Worm (Caenorhabditis elegans): ENCODE measurements around the gene Y57G11C.36.
A peak's percentile ranks its signal among the peaks of the same experiment; 100 is the strongest.
"Not testable (repeated sequence)": the region's sequence is repeated elsewhere in the genome, so short reads cannot be mapped to it uniquely, and the experiment has no call there.

Gene Y57G11C.36

ce11 chrIV:14793900-14794624 is 20.5 kb upstream of the Y57G11C.36 start:
- TF ChIP-seq ztf-23 (GFP tag; IDR thresholded peaks at IDR 0.05) (no peak), ztf-29 (GFP tag; IDR thresholded peaks at IDR 0.05) (peak; percentile 78; the same call in 1 of the 2 replicates), klf-2 (GFP tag; conservative IDR thresholded peaks at IDR 0.05) (no peak), tab-1 (GFP tag; IDR thresholded peaks at IDR 0.05) (no peak), med-1 (GFP tag; optimal IDR thresholded peaks at IDR 0.05; ENCODE audit: insufficient read depth) (no peak), ref-1 (GFP tag; conservative IDR thresholded peaks at IDR 0.05) (no peak), T22C8.4 (GFP tag; IDR thresholded peaks at IDR 0.05) (peak; percentile 86), cog-1 (tag; optimal IDR thresholded peaks at IDR 0.05) (peak; percentile 54), flt-1 (GFP tag; IDR thresholded peaks at IDR 0.05) (no peak)

- TF ChIP-seq ref-1 (GFP tag; conservative IDR thresholded peaks at IDR 0.05) (no peak), ztf-23 (GFP tag; IDR thresholded peaks at IDR 0.05) (no peak), ztf-29 (GFP tag; IDR thresholded peaks at IDR 0.05) (no peak), flt-1 (GFP tag; IDR thresholded peaks at IDR 0.05) (no peak)
Observed at ce11 chrIV:14792602-14793232, 19.1 kb upstream of the Y57G11C.36 start, which contains the start of gene gdi-1. Gene gdi-1, minus strand, starts transcription at chrIV:14792887.

ce11 chrIV:14790579-14790978 is 17.0 kb upstream of the Y57G11C.36 start:
- TF ChIP-seq ztf-23 (GFP tag; IDR thresholded peaks at IDR 0.05) (no peak), klf-2 (GFP tag; conservative IDR thresholded peaks at IDR 0.05) (no peak), cog-1 (tag; optimal IDR thresholded peaks at IDR 0.05) (no peak), med-1 (GFP tag; optimal IDR thresholded peaks at IDR 0.05; ENCODE audit: insufficient read depth) (no peak), ztf-29 (GFP tag; IDR thresholded peaks at IDR 0.05) (no peak), tab-1 (GFP tag; IDR thresholded peaks at IDR 0.05) (no peak), T22C8.4 (GFP tag; IDR thresholded peaks at IDR 0.05) (no peak), ref-1 (GFP tag; conservative IDR thresholded peaks at IDR 0.05) (no peak)

ce11 chrIV:14786374-14787136 is 13.0 kb upstream of the Y57G11C.36 start, which contains the start of gene melo-1:
Gene melo-1, plus strand, starts transcription at chrIV:14787031.
- TF ChIP-seq ztf-29 (GFP tag; IDR thresholded peaks at IDR 0.05) = no peak
- TF ChIP-seq cog-1 (tag; optimal IDR thresholded peaks at IDR 0.05) = no peak
- TF ChIP-seq ref-1 (GFP tag; conservative IDR thresholded peaks at IDR 0.05) = no peak
- no peak for TF ChIP-seq med-1 (GFP tag; optimal IDR thresholded peaks at IDR 0.05; ENCODE audit: insufficient read depth)
- TF ChIP-seq ztf-23 (GFP tag; IDR thresholded peaks at IDR 0.05) = no peak
- no peak for TF ChIP-seq T22C8.4 (GFP tag; IDR thresholded peaks at IDR 0.05)
- TF ChIP-seq tab-1 (GFP tag; IDR thresholded peaks at IDR 0.05) = no peak

- TF ChIP-seq T22C8.4 (GFP tag; IDR thresholded peaks at IDR 0.05) = no peak
- TF ChIP-seq ztf-23 (GFP tag; IDR thresholded peaks at IDR 0.05) = no peak
- no peak for TF ChIP-seq ref-1 (GFP tag; conservative IDR thresholded peaks at IDR 0.05)
- TF ChIP-seq klf-2 (GFP tag; conservative IDR thresholded peaks at IDR 0.05) = no peak
- no peak for TF ChIP-seq flt-1 (GFP tag; IDR thresholded peaks at IDR 0.05)
- no peak for TF ChIP-seq ztf-29 (GFP tag; IDR thresholded peaks at IDR 0.05)
- no peak for TF ChIP-seq cog-1 (tag; optimal IDR thresholded peaks at IDR 0.05)
- no peak for TF ChIP-seq tab-1 (GFP tag; IDR thresholded peaks at IDR 0.05)
- no peak for TF ChIP-seq med-1 (GFP tag; optimal IDR thresholded peaks at IDR 0.05; ENCODE audit: insufficient read depth)
Observed at ce11 chrIV:14784481-14784880, 10.9 kb upstream of the Y57G11C.36 start, which contains the start of gene nlp-56. Gene nlp-56, minus strand, starts transcription at chrIV:14784737.

ce11 chrIV:14782211-14782610 is 8.6 kb upstream of the Y57G11C.36 start, which contains the start of gene Y57G11C.1130:
Gene Y57G11C.1130, plus strand, starts transcription at chrIV:14782511.
- TF ChIP-seq ztf-29 (GFP tag; IDR thresholded peaks at IDR 0.05) (no peak), flt-1 (GFP tag; IDR thresholded peaks at IDR 0.05) (no peak)

- no peak for TF ChIP-seq med-1 (GFP tag; optimal IDR thresholded peaks at IDR 0.05; ENCODE audit: insufficient read depth)
Observed at ce11 chrIV:14781537-14781936, 8.0 kb upstream of the Y57G11C.36 start, which contains the start of gene Y57G11C.8. Gene Y57G11C.8, plus strand, starts transcription at chrIV:14781837.

ce11 chrIV:14774454-14774853 is 873 bp upstream of the Y57G11C.36 start, which contains the start of gene Y57G11C.51:
Gene Y57G11C.51, minus strand, starts transcription at chrIV:14774554.
- TF ChIP-seq tab-1 (GFP tag; IDR thresholded peaks at IDR 0.05); flt-1 (GFP tag; IDR thresholded peaks at IDR 0.05); med-1 (GFP tag; optimal IDR thresholded peaks at IDR 0.05; ENCODE audit: insufficient read depth): not testable (repeated sequence)

- TF ChIP-seq klf-2 (GFP tag; conservative IDR thresholded peaks at IDR 0.05) (no peak), flt-1 (GFP tag; IDR thresholded peaks at IDR 0.05) (no peak), med-1 (GFP tag; optimal IDR thresholded peaks at IDR 0.05; ENCODE audit: insufficient read depth) (no peak), tab-1 (GFP tag; IDR thresholded peaks at IDR 0.05) (no peak), ref-1 (GFP tag; conservative IDR thresholded peaks at IDR 0.05) (no peak), cog-1 (tag; optimal IDR thresholded peaks at IDR 0.05) (no peak), ztf-23 (GFP tag; IDR thresholded peaks at IDR 0.05) (no peak), ztf-29 (GFP tag; IDR thresholded peaks at IDR 0.05) (no peak), T22C8.4 (GFP tag; IDR thresholded peaks at IDR 0.05) (no peak)
Observed at ce11 chrIV:14771325-14771724, 2.3 kb downstream of the Y57G11C.36 start, which contains the start of gene degl-1. Gene degl-1, minus strand, starts transcription at chrIV:14771425.

Data from whole organism, midembryonic.